Worm (Caenorhabditis elegans) whole organism, L3 larva: ENCODE data around the gene F18H3.4.

ENCODE experiments used
- aly-2 ChIP-seq: fragments of 150-350 bp; optimal IDR thresholded peaks from 2 replicates; lab custom pipeline; 2014; ENCODE audit warnings: missing biosample characterization, missing genetic modification characterization
- lin-39 ChIP-seq: fragments of 150-350 bp; optimal IDR thresholded peaks from 2 replicates; lab custom pipeline; 2018; ENCODE audit warnings: missing biosample characterization, missing genetic modification reagents, missing genetic modification characterization
- mdl-1 ChIP-seq: fragments of 150-350 bp; optimal IDR thresholded peaks from 2 replicates; lab custom pipeline; 2014; ENCODE audit warnings: missing biosample characterization, missing genetic modification characterization
- nfya-1 ChIP-seq: sonication (generic microtip); optimal IDR thresholded peaks from 2 replicates; lab custom pipeline; 2017; ENCODE audit warnings: missing genetic modification characterization, mild to moderate bottlenecking, missing compliant biosample characterization, antibody characterized with exemption, moderate library complexity; ENCODE audit not compliant: insufficient read depth
- nhr-237 ChIP-seq: fragments of 150-350 bp; optimal IDR thresholded peaks from 2 replicates; lab custom pipeline; 2014; ENCODE audit warnings: missing biosample characterization, missing genetic modification characterization
- nhr-77 ChIP-seq: fragments of 150-350 bp; optimal IDR thresholded peaks from 2 replicates; lab custom pipeline; 2014; ENCODE audit warnings: missing biosample characterization, missing genetic modification characterization
- pha-4 ChIP-seq: fragments of 150-350 bp; optimal IDR thresholded peaks from 2 replicates; lab custom pipeline; 2014; ENCODE audit warnings: missing biosample characterization, missing genetic modification reagents, missing genetic modification characterization
- pqm-1 ChIP-seq: fragments of 150-350 bp; optimal IDR thresholded peaks from 2 replicates; lab custom pipeline; 2017; ENCODE audit warnings: missing biosample characterization, missing genetic modification characterization, inconsistent platforms
- ztf-4 ChIP-seq: fragments of 150-350 bp; optimal IDR thresholded peaks from 2 replicates; lab custom pipeline; 2014; ENCODE audit warnings: missing biosample characterization, missing genetic modification characterization

DNA sequence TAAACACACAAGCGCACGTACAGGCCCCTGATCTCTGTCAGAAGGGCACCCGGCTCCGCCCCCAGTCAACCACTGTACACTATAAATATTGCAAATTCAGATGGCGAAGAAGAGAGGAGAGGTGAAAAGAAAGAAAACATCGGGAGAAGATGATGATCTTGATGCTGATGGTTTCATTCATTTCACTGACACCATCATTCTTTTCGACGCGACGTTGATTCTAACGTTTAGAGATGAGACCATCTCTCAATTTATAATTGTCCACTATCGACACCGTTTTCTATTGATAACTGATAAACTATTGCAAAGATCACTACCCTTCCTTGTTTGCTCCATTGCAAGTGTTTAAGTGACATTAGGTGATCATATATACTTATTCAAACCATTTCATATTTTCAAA, 12.4 kb downstream of the F18H3.4 start:
- TF ChIP-seq lin-39 (no peak), nhr-237 (tag; lab: Kevin White, UChicago) (no peak), nfya-1 (tag; lab: Kevin White, UChicago) (no peak), ztf-4 (tag; lab: Kevin White, UChicago) (no peak), mdl-1 (no peak), nhr-77 (tag; lab: Kevin White, UChicago) (no peak), pqm-1 (tag; lab: Kevin White, UChicago) (no peak), aly-2 (no peak), pha-4 (tag; lab: Kevin White, UChicago) (no peak)
